Worm (Caenorhabditis elegans): ENCODE measurements around the gene klp-18.

DNA sequence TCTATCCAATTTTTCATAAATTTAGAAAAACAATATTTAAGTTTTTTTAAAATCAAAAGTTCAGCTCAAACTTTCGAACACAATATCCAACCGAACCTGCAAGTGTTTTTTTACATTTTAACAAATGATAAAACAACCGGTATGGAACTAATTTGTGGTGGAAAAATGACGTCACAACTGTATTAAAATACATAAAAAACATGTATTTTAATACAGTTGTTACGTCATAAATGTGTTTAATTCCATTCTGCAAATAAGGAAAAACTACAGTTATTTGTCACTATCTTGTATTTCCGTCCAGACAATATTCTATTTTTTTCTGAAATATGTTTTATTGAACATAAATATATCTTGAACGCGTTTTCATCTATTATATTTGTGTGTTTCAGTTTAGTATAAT, 27.8 kb upstream of the klp-18 start:
- no peak for TF ChIP-seq sem-2 (GFP tag; optimal IDR thresholded peaks at IDR 0.05)
- TF ChIP-seq snpc-4 (tag; optimal IDR thresholded peaks at IDR 0.05), result no peak
- TF ChIP-seq ztf-11 (tag; optimal IDR thresholded peaks at IDR 0.05), result no peak
- no peak for TF ChIP-seq unc-62 (GFP tag; optimal IDR thresholded peaks at IDR 0.05)
- no peak for TF ChIP-seq elt-3 (tag; optimal IDR thresholded peaks at IDR 0.05)
- TF ChIP-seq nhr-12 (tag; optimal IDR thresholded peaks at IDR 0.05), result no peak
- no peak for TF ChIP-seq M03D4.4 (tag; optimal IDR thresholded peaks at IDR 0.05)
- no peak for TF ChIP-seq mep-1 (tag; optimal IDR thresholded peaks at IDR 0.05)
- no peak for TF ChIP-seq nhr-76 (tag; optimal IDR thresholded peaks at IDR 0.05)
- no peak for TF ChIP-seq pha-4 (tag; optimal IDR thresholded peaks at IDR 0.05)
- no peak for TF ChIP-seq nhr-28 (tag; optimal IDR thresholded peaks at IDR 0.05)
- TF ChIP-seq ceh-83 (GFP tag; optimal IDR thresholded peaks at IDR 0.05), result no peak
- no peak for TF ChIP-seq bed-3 (GFP tag; optimal IDR thresholded peaks at IDR 0.05)
